Fruit fly (Drosophila melanogaster) whole organism, embryonic: ENCODE data around the gene brat.

Experiments used
- B-H2 ChIP-seq: fragments of 200-800 bp; sonication (Bioruptor generic); optimal IDR thresholded peaks from 2 replicates; lab custom pipeline; 2018; ENCODE audit warnings: missing biosample characterization, mild to moderate bottlenecking, missing genetic modification characterization
- CG10274 ChIP-seq: fragments of 200-800 bp; sonication (Bioruptor generic); optimal IDR thresholded peaks from 3 replicates; lab custom pipeline; 2017; ENCODE audit warnings: missing biosample characterization, mild to moderate bottlenecking, missing genetic modification characterization
- CG10366 ChIP-seq: fragments of 200-800 bp; sonication (Bioruptor generic); IDR thresholded peaks from 2 replicates; pipeline ENCODE4 v1.3.6; 2022; ENCODE audit warnings: missing biosample characterization, missing genetic modification characterization
- CG11093 ChIP-seq: fragments of 200-800 bp; sonication (Bioruptor generic); IDR thresholded peaks from 3 replicates; pipeline ENCODE4 v1.3.6; 2022; ENCODE audit warnings: missing biosample characterization, missing genetic modification characterization
- CG13624 ChIP-seq: fragments of 200-800 bp; sonication (Bioruptor generic); optimal IDR thresholded peaks from 2 replicates; lab custom pipeline; 2016; ENCODE audit warnings: missing biosample characterization, missing genetic modification characterization
- CG13894 ChIP-seq: fragments of 200-800 bp; sonication (Bioruptor generic); optimal IDR thresholded peaks from 3 replicates; lab custom pipeline; 2018; ENCODE audit warnings: missing biosample characterization, mild to moderate bottlenecking, missing genetic modification characterization, moderate library complexity
- CG18011 ChIP-seq: fragments of 200-800 bp; sonication (Bioruptor generic); optimal IDR thresholded peaks from 2 replicates; lab custom pipeline; 2017; ENCODE audit warnings: missing biosample characterization, missing genetic modification characterization, mild to moderate bottlenecking, moderate library complexity, missing genotype
- CG2116 ChIP-seq: fragments of 200-800 bp; sonication (Bioruptor generic); optimal IDR thresholded peaks from 3 replicates; lab custom pipeline; 2018; ENCODE audit warnings: missing biosample characterization, mild to moderate bottlenecking, missing genetic modification characterization
- CG2202 ChIP-seq: fragments of 200-800 bp; sonication (Bioruptor generic); optimal IDR thresholded peaks from 2 replicates; lab custom pipeline; 2018; ENCODE audit warnings: missing biosample characterization, mild to moderate bottlenecking, missing genetic modification characterization
- CG31224 ChIP-seq: fragments of 200-800 bp; sonication (Bioruptor generic); IDR thresholded peaks from 2 replicates; pipeline ENCODE4 v1.3.6; 2022; ENCODE audit warnings: missing biosample characterization, missing genetic modification characterization
- CG4360 ChIP-seq: fragments of 200-800 bp; sonication (Bioruptor generic); IDR thresholded peaks from 2 replicates; pipeline ENCODE4 v1.3.6; 2022; ENCODE audit warnings: missing biosample characterization, missing genetic modification characterization
- CG43689 ChIP-seq: fragments of 200-800 bp; sonication (Bioruptor generic); IDR thresholded peaks from 2 replicates; pipeline ENCODE4 v1.3.6; 2022; ENCODE audit warnings: missing biosample characterization, missing genetic modification characterization
- CG8281 ChIP-seq: fragments of 200-800 bp; sonication (Bioruptor generic); optimal IDR thresholded peaks from 2 replicates; lab custom pipeline; 2018; ENCODE audit warnings: missing biosample characterization, mild to moderate bottlenecking, missing genetic modification characterization, moderate library complexity
- CTCF ChIP-seq: fragments of 200-800 bp; sonication (Bioruptor generic); optimal IDR thresholded peaks from 2 replicates; lab custom pipeline; 2017; ENCODE audit warnings: missing biosample characterization, mild to moderate bottlenecking, missing genetic modification characterization, moderate library complexity
- CoRest ChIP-seq: fragments of 200-800 bp; sonication (Bioruptor generic); optimal IDR thresholded peaks from 3 replicates; lab custom pipeline; 2018; ENCODE audit warnings: missing biosample characterization, mild to moderate bottlenecking, missing genetic modification characterization, moderate library complexity
- Deaf1 ChIP-seq: fragments of 200-800 bp; optimal IDR thresholded peaks from 3 replicates; lab custom pipeline; 2019; ENCODE audit warnings: missing biosample characterization, mild to moderate bottlenecking, missing genetic modification characterization, moderate library complexity
- Dip3 ChIP-seq: fragments of 200-800 bp; sonication (Bioruptor generic); optimal IDR thresholded peaks from 3 replicates; lab custom pipeline; 2016; ENCODE audit warnings: missing biosample characterization, missing genetic modification characterization
- E2f2 ChIP-seq: fragments of 200-800 bp; sonication (Bioruptor generic); IDR thresholded peaks from 2 replicates; pipeline ENCODE4 v1.3.6; 2022; ENCODE audit warnings: missing biosample characterization, missing genetic modification characterization
- Ets65A ChIP-seq: fragments of 200-800 bp; sonication (Bioruptor generic); peaks from one replicate; lab custom pipeline; 2016; ENCODE audit warnings: missing biosample characterization, missing genetic modification characterization
- Gug ChIP-seq: fragments of 200-800 bp; sonication (Bioruptor generic); IDR thresholded peaks from 4 replicates; pipeline ENCODE4 v1.3.6; 2022; ENCODE audit warnings: missing biosample characterization, missing genetic modification characterization
- HHEX ChIP-seq: fragments of 200-800 bp; sonication (Bioruptor generic); optimal IDR thresholded peaks from 3 replicates; lab custom pipeline; 2017; ENCODE audit warnings: missing biosample characterization, mild to moderate bottlenecking, missing genetic modification characterization, missing genetic modification reagents
- Lim3 ChIP-seq: fragments of 200-800 bp; sonication (Bioruptor generic); IDR thresholded peaks from 2 replicates; pipeline ENCODE4 v1.3.6; 2022; ENCODE audit warnings: missing biosample characterization, missing genetic modification characterization
- Mad ChIP-seq: fragments of 200-800 bp; sonication (Bioruptor generic); optimal IDR thresholded peaks from 2 replicates; lab custom pipeline; 2016; ENCODE audit warnings: missing biosample characterization, missing genetic modification characterization
- Mrtf ChIP-seq: fragments of 200-800 bp; sonication (Bioruptor generic); IDR thresholded peaks from 3 replicates; pipeline ENCODE4 v1.3.6; 2022; ENCODE audit warnings: missing biosample characterization, missing genetic modification characterization
- Neu2 ChIP-seq: fragments of 200-800 bp; sonication (Bioruptor generic); optimal IDR thresholded peaks from 3 replicates; lab custom pipeline; 2016; ENCODE audit warnings: missing biosample characterization, missing genetic modification characterization, borderline replicate concordance
- Nf-YB ChIP-seq: fragments of 200-800 bp; sonication (Bioruptor generic); optimal IDR thresholded peaks from 3 replicates; lab custom pipeline; 2019; ENCODE audit warnings: missing biosample characterization, mild to moderate bottlenecking, missing genetic modification characterization, moderate library complexity
- Nf-YC ChIP-seq: fragments of 200-800 bp; optimal IDR thresholded peaks from 3 replicates; lab custom pipeline; 2019; ENCODE audit warnings: missing biosample characterization, mild to moderate bottlenecking, missing genetic modification characterization, moderate library complexity
- Oaz ChIP-seq: fragments of 200-800 bp; sonication (Bioruptor generic); IDR thresholded peaks from 2 replicates; pipeline ENCODE4 v1.3.6; 2022; ENCODE audit warnings: missing biosample characterization, missing genetic modification characterization
- Xbp1 ChIP-seq: fragments of 200-800 bp; sonication (Bioruptor generic); optimal IDR thresholded peaks from 3 replicates; lab custom pipeline; 2016; ENCODE audit warnings: missing biosample characterization, mild to moderate bottlenecking, missing genetic modification characterization
- ab ChIP-seq: fragments of 200-800 bp; sonication (Bioruptor generic); optimal IDR thresholded peaks from 2 replicates; lab custom pipeline; 2016; ENCODE audit warnings: missing biosample characterization, missing genetic modification characterization
- abd-A ChIP-seq: fragments of 200-800 bp; sonication (Bioruptor generic); optimal IDR thresholded peaks from 3 replicates; lab custom pipeline; 2019; ENCODE audit warnings: missing biosample characterization, mild to moderate bottlenecking, missing genetic modification characterization, moderate library complexity
- ap ChIP-seq: fragments of 200-800 bp; sonication (Bioruptor generic); IDR thresholded peaks from 2 replicates; pipeline ENCODE4 v1.3.6; 2022; ENCODE audit warnings: missing biosample characterization, missing genetic modification characterization
- cg ChIP-seq: fragments of 200-800 bp; sonication (Bioruptor generic); optimal IDR thresholded peaks from 3 replicates; lab custom pipeline; 2019; ENCODE audit warnings: missing biosample characterization, mild to moderate bottlenecking, missing genetic modification characterization, moderate library complexity
- chinmo ChIP-seq: fragments of 200-800 bp; sonication (Bioruptor generic); IDR thresholded peaks from 4 replicates; pipeline ENCODE4 v1.3.6; 2022; ENCODE audit warnings: missing biosample characterization, missing genetic modification characterization; ENCODE audit not compliant: partially characterized antibody
- corto ChIP-seq: fragments of 200-800 bp; sonication (Bioruptor generic); optimal IDR thresholded peaks from 2 replicates; lab custom pipeline; 2016; ENCODE audit warnings: missing biosample characterization, mild to moderate bottlenecking, missing genetic modification characterization, moderate library complexity
- crol ChIP-seq: fragments of 200-800 bp; sonication (Bioruptor generic); IDR thresholded peaks from 2 replicates; pipeline ENCODE4 v1.3.6; 2022; ENCODE audit warnings: missing biosample characterization, missing genetic modification characterization
- fru ChIP-seq: fragments of >200 bp; optimal IDR thresholded peaks from 2 replicates; lab custom pipeline; 2017
- gro ChIP-seq: fragments of 200-800 bp; sonication (Bioruptor generic); optimal IDR thresholded peaks from 2 replicates; lab custom pipeline; 2016; ENCODE audit warnings: missing biosample characterization, missing genetic modification characterization
- gsb-n ChIP-seq: fragments of 200-800 bp; sonication (Bioruptor generic); optimal IDR thresholded peaks from 3 replicates; lab custom pipeline; 2018; ENCODE audit warnings: missing biosample characterization, mild to moderate bottlenecking, missing genetic modification characterization
- ham ChIP-seq: fragments of 200-800 bp; sonication (Bioruptor generic); IDR thresholded peaks from 2 replicates; pipeline ENCODE4 v1.3.6; 2022; ENCODE audit warnings: missing biosample characterization, missing genetic modification characterization
- oc ChIP-seq: fragments of 200-800 bp; sonication (Bioruptor generic); optimal IDR thresholded peaks from 2 replicates; lab custom pipeline; 2018; ENCODE audit warnings: missing biosample characterization, mild to moderate bottlenecking, missing genetic modification characterization, moderate library complexity
- pros ChIP-seq: fragments of 200-800 bp; sonication (Bioruptor generic); optimal IDR thresholded peaks from 3 replicates; lab custom pipeline; 2019; ENCODE audit warnings: missing biosample characterization, mild to moderate bottlenecking, missing genetic modification characterization, moderate library complexity
- seq ChIP-seq: fragments of 200-800 bp; sonication (Bioruptor generic); IDR thresholded peaks from 2 replicates; pipeline ENCODE4 v1.3.6; 2022; ENCODE audit warnings: missing biosample characterization, missing genetic modification characterization
- sqz ChIP-seq: fragments of 200-800 bp; sonication (Bioruptor generic); optimal IDR thresholded peaks from 3 replicates; lab custom pipeline; 2018; ENCODE audit warnings: missing biosample characterization, mild to moderate bottlenecking, missing genetic modification characterization
- tio ChIP-seq: fragments of 200-800 bp; sonication (Bioruptor generic); optimal IDR thresholded peaks from 2 replicates; lab custom pipeline; 2017; ENCODE audit warnings: missing biosample characterization, missing genetic modification characterization, inconsistent platforms
- tll ChIP-seq, 2 experiments: fragments of 200-800 bp in 1 of 2; fragments of >200 bp in 1 of 2; sonication (Bioruptor generic) in 1 of 2; optimal IDR thresholded peaks; 2 replicates each; lab custom pipeline; 2017 to 2019; ENCODE audit warnings: missing biosample characterization in 2 of 2, missing genetic modification characterization in 2 of 2, mild to moderate bottlenecking in 1 of 2, moderate library complexity in 1 of 2
- twi ChIP-seq: fragments of 200-800 bp; optimal IDR thresholded peaks from 2 replicates; lab custom pipeline; 2019; ENCODE audit warnings: missing biosample characterization, mild to moderate bottlenecking, missing genetic modification characterization, moderate library complexity
- yki ChIP-seq: fragments of >200 bp; optimal IDR thresholded peaks from 3 replicates; lab custom pipeline; 2018

The brat gene

DNA sequence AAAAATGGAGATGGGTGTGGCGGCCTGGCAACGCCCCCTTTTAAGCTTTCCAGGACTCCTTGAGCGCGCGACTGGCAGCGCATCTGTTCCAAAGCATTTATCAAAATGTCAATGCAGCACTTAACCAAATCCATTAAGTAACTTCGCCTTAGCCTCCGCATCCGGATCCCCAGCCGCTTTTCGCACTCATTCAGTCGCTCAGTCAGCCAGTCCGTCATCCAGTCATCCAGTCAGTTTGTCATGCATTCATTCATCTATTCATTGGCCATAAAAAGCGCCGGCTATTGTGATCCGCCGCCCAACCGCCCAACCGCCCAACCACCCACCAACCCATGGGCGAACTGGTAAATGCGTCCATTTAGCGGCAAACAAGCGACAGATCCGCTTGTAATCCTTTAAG lies 44.7 kb upstream of the brat start:
- TF ChIP-seq oc (tag; lab: Kevin White, UChicago) (peak; percentile 3), corto (GFP tag; lab: Kevin White, UChicago) (no peak), CG8281 (peak; percentile 94)

DNA sequence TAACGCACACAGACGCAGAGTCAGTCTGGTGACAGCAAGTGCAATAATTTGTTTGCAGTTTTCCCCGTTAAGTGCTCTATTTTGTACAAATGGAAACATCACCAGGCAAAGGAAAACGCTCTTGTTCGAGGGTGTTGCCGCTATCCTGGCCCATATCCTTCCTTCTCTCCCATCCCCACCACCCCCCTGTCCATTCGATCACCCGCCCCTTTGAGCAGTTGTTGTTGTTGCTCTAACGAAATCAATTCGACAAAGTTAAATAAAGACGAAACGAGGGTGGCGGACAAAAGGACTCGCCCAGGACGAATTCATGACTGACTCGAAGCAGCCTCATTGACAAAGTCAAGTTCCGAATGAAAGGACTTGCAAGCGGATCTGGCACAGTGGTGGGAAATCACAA lies 44.2 kb upstream of the brat start:
- TF ChIP-seq CG18011 (GFP tag; lab: Kevin White, UChicago) (no peak), tio (no peak), gsb-n (tag; lab: Kevin White, UChicago) (peak; percentile 51), ap (GFP tag; lab: Robert Waterston, UW) (no peak), crol (peak; percentile 68), CG4360 (GFP tag; lab: Robert Waterston, UW) (peak; percentile 73), tll (GFP tag; optimal IDR thresholded peaks at IDR 0.05; lab: Kevin White, UChicago) (peak in 1 of 2 experiments; percentile 44), pros (GFP tag; lab: Kevin White, UChicago) (peak; percentile 61), B-H2 (GFP tag; lab: Kevin White, UChicago) (no peak)

DNA sequence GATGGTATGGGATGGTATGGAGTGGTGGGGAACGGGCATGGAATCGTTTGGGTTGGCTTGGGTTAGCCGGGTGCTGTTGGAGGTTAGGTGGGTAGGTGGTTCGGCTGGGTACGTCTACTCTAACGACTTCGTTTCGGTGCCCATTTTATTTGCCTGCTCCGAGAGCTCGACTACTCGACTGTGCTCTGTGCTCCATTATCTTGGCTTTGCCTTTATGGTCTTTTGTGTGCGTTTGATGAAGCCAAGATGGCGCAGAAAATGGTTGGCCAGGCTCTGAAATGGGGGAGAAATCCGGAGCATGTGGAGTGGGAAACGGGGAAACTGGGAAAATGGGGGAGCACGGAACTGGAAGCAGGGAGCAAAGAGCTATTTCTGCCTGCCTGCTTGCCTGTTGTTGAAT lies 39.7 kb upstream of the brat start:
- no peak for TF ChIP-seq Ets65A (GFP tag; lab: Kevin White, UChicago)
- no peak for TF ChIP-seq yki (lab: Kevin White, UChicago)
- TF ChIP-seq seq (GFP tag; lab: Robert Waterston, UW), result peak; percentile 42; the same call in 1 of the 2 replicates
- no peak for TF ChIP-seq CG2116
- peak; percentile 40 for TF ChIP-seq Deaf1 (tag; lab: Kevin White, UChicago)
- TF ChIP-seq fru (lab: Kevin White, UChicago), result no peak
- TF ChIP-seq CG11093, result 0 out of 3 replicates have a peak, but pooled peaks have one; percentile 25
- no peak for TF ChIP-seq Gug (GFP tag; lab: Robert Waterston, UW)
- TF ChIP-seq chinmo (GFP tag; lab: Robert Waterston, UW), result 0 out of 4 replicates have a peak, but pooled peaks have one; percentile 12
- peak; percentile 52 for TF ChIP-seq Nf-YB
- no peak for TF ChIP-seq CTCF (GFP tag; lab: Kevin White, UChicago)
- 0 out of 2 replicates have a peak, but pooled peaks have one; percentile 8 for TF ChIP-seq crol
- no peak for TF ChIP-seq sqz (GFP tag; lab: Kevin White, UChicago)
- TF ChIP-seq Mrtf (GFP tag; lab: Robert Waterston, UW), result 0 out of 3 replicates have a peak, but pooled peaks have one; percentile 13
- peak; percentile 93 for TF ChIP-seq abd-A (tag; lab: Kevin White, UChicago)
- TF ChIP-seq CG2202 (tag; lab: Kevin White, UChicago), result no peak
- peak; percentile 13 for TF ChIP-seq CG13894 (tag; lab: Kevin White, UChicago)
- peak; percentile 74 for TF ChIP-seq Nf-YC (tag; lab: Kevin White, UChicago)

DNA sequence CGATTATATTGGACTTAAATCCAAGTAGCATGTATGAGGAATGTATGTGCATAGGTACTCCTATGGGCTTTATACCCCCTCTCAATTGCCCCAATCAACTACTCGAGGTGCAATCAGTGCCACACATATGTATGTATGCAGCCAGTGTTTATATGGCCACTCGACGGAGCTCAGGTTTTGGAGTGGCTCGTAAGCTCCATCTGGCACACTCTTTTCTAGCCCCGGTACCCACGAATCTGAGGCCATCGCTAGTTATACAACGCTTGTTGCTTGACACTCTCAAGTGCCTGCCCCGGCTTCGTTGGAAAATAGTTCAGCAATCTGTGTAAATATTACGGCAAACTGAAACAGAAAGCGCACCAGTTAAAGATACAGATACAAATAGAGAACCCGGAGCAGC lies 37.3 kb upstream of the brat start:
- TF ChIP-seq Dip3, result no peak
- no peak for TF ChIP-seq CG10366 (GFP tag; lab: Robert Waterston, UW)
- no peak for TF ChIP-seq CG13624 (GFP tag; lab: Kevin White, UChicago)
- TF ChIP-seq gro (GFP tag; lab: Kevin White, UChicago), result no peak
- no peak for TF ChIP-seq Oaz
- TF ChIP-seq CG31224 (GFP tag; lab: Robert Waterston, UW), result no peak
- no peak for TF ChIP-seq ab (GFP tag; lab: Kevin White, UChicago)
- 0 out of 2 replicates have a peak, but pooled peaks have one; percentile 56 for TF ChIP-seq Lim3
- TF ChIP-seq CG10274 (GFP tag; lab: Kevin White, UChicago), result no peak
- TF ChIP-seq corto (GFP tag; lab: Kevin White, UChicago), result no peak
- TF ChIP-seq E2f2, result no peak
- TF ChIP-seq CG43689 (GFP tag; lab: Robert Waterston, UW), result no peak
- no peak for TF ChIP-seq Neu2
- no peak for TF ChIP-seq Xbp1 (GFP tag; lab: Kevin White, UChicago)
- peak; percentile 92 for TF ChIP-seq twi (tag; lab: Kevin White, UChicago)
- no peak for TF ChIP-seq CoRest (tag; lab: Kevin White, UChicago)
- TF ChIP-seq Mad (GFP tag; lab: Kevin White, UChicago), result no peak
- no peak for TF ChIP-seq ham
- TF ChIP-seq HHEX (GFP tag; lab: Kevin White, UChicago), result no peak
- no peak for TF ChIP-seq sqz (GFP tag; lab: Kevin White, UChicago)
- TF ChIP-seq cg, result peak; percentile 7
- no peak for TF ChIP-seq chinmo (GFP tag; lab: Robert Waterston, UW)
